Worm (Caenorhabditis elegans) whole organism, early embryonic: ENCODE results near the gene flp-23.

Experiments
- aly-1 ChIP-seq: sonication (generic microtip); optimal IDR thresholded peaks from 2 replicates; lab custom pipeline; 2016; ENCODE audit warnings: missing genetic modification characterization, missing compliant biosample characterization
- ama-1 ChIP-seq: fragments of 150-350 bp; optimal IDR thresholded peaks from 2 replicates; lab custom pipeline; 2014
- hmg-4 ChIP-seq: fragments of 200-800 bp; sonication (Bioruptor generic); optimal IDR thresholded peaks from 2 replicates; lab custom pipeline; 2018; ENCODE audit warnings: mild to moderate bottlenecking, missing genetic modification characterization, missing compliant biosample characterization

DNA sequence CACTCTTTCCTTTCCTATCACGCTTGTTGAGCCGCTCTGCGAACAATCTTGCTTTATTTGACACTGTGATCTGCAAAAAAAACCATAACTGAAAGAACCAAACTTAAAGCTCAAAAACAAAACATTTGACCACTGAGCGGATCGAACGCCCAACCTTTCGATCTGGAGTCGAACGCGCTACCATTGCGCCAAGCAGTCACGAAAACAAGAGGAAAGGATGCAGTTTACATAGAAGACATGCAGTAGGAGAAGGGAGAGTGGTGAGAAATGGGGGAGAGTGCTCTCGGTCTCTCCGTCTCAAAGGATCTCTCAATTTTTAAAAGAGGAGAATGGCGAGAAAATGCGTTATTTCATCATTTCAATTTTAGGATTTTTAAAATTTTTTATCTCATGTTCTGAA lies 27.8 kb downstream of the flp-23 start:
- TF ChIP-seq hmg-4 (GFP tag; lab: Kevin White, UChicago): peak; percentile 98
- peak; percentile 79 for TF ChIP-seq ama-1 (lab: Kevin White, UChicago)
- peak; percentile 97 for TF ChIP-seq aly-1 (tag; lab: Kevin White, UChicago)
